Worm (Caenorhabditis elegans): ENCODE measurements around the gene mtp-18.

ce11 chrX:6202809-6203208 lies 3.4 kb downstream of the mtp-18 start:
- TF ChIP-seq tab-1 (GFP tag; IDR thresholded peaks at IDR 0.05) (no peak), flt-1 (GFP tag; IDR thresholded peaks at IDR 0.05) (no peak), med-1 (GFP tag; optimal IDR thresholded peaks at IDR 0.05; ENCODE audit: insufficient read depth) (no peak), cog-1 (tag; optimal IDR thresholded peaks at IDR 0.05) (no peak), ztf-29 (GFP tag; IDR thresholded peaks at IDR 0.05) (no peak), ztf-23 (GFP tag; IDR thresholded peaks at IDR 0.05) (no peak), T22C8.4 (GFP tag; IDR thresholded peaks at IDR 0.05) (no peak), klf-2 (GFP tag; conservative IDR thresholded peaks at IDR 0.05) (no peak)
